Fruit fly (Drosophila melanogaster) whole organism, embryonic: ENCODE results near the gene PsGEF.

Experiments
- BEAF-32 ChIP-seq: fragments of 200-800 bp; sonication (Bioruptor generic); optimal IDR thresholded peaks from 3 replicates; lab custom pipeline; 2017; ENCODE audit warnings: missing biosample characterization, missing genetic modification characterization, mild to moderate bottlenecking, moderate library complexity, missing genetic modification reagents
- Blimp-1 ChIP-seq: fragments of 200-800 bp; sonication (Bioruptor generic); optimal IDR thresholded peaks from 3 replicates; lab custom pipeline; 2018; ENCODE audit warnings: missing biosample characterization, missing genetic modification characterization, mild to moderate bottlenecking, moderate library complexity, missing genetic modification reagents
- CG10543 ChIP-seq: fragments of 200-800 bp; sonication (Bioruptor generic); optimal IDR thresholded peaks from 3 replicates; lab custom pipeline; 2017; ENCODE audit warnings: missing biosample characterization, mild to moderate bottlenecking, missing genetic modification characterization, moderate library complexity
- CG10654 ChIP-seq: fragments of 200-800 bp; sonication (Bioruptor generic); optimal IDR thresholded peaks from 2 replicates; lab custom pipeline; 2016; ENCODE audit warnings: missing biosample characterization, missing genetic modification characterization
- CG12219 ChIP-seq: fragments of 200-800 bp; sonication (Bioruptor generic); optimal IDR thresholded peaks from 3 replicates; lab custom pipeline; 2018; ENCODE audit warnings: missing biosample characterization, mild to moderate bottlenecking, missing genetic modification characterization
- CG1233 ChIP-seq: fragments of 200-800 bp; sonication (Bioruptor generic); optimal IDR thresholded peaks from 4 replicates; lab custom pipeline; 2018; ENCODE audit warnings: missing biosample characterization, mild to moderate bottlenecking, missing genetic modification characterization
- CG12744 ChIP-seq: fragments of 200-800 bp; sonication (Bioruptor generic); optimal IDR thresholded peaks from 2 replicates; lab custom pipeline; 2016; ENCODE audit warnings: missing biosample characterization, missing genetic modification characterization
- CG15601 ChIP-seq: fragments of 200-800 bp; sonication (Bioruptor generic); optimal IDR thresholded peaks from 3 replicates; lab custom pipeline; 2019; ENCODE audit warnings: missing biosample characterization, mild to moderate bottlenecking, missing genetic modification characterization, moderate library complexity
- CG1647 ChIP-seq: fragments of 200-800 bp; sonication (Bioruptor generic); optimal IDR thresholded peaks from 3 replicates; lab custom pipeline; 2016; ENCODE audit warnings: missing biosample characterization, missing genetic modification characterization
- CG2712 ChIP-seq: fragments of 200-800 bp; optimal IDR thresholded peaks from 3 replicates; lab custom pipeline; 2019; ENCODE audit warnings: missing biosample characterization, mild to moderate bottlenecking, missing genetic modification characterization, moderate library complexity
- CG42726 ChIP-seq: fragments of 200-800 bp; sonication (Bioruptor generic); IDR thresholded peaks from 2 replicates; pipeline ENCODE4 v1.3.6; 2022; ENCODE audit warnings: missing biosample characterization, missing genetic modification characterization; ENCODE audit not compliant: partially characterized antibody
- CG6813 ChIP-seq: fragments of 200-800 bp; sonication (Bioruptor generic); optimal IDR thresholded peaks from 2 replicates; lab custom pipeline; 2017; ENCODE audit warnings: missing biosample characterization, missing genetic modification characterization, mild to moderate bottlenecking, moderate library complexity, missing genetic modification reagents
- CG8944 ChIP-seq: fragments of 200-800 bp; sonication (Bioruptor generic); optimal IDR thresholded peaks from 3 replicates; lab custom pipeline; 2016; ENCODE audit warnings: missing biosample characterization, missing genetic modification characterization
- CG9437 ChIP-seq: fragments of 200-800 bp; sonication (Bioruptor generic); optimal IDR thresholded peaks from 2 replicates; lab custom pipeline; 2018; ENCODE audit warnings: missing biosample characterization, mild to moderate bottlenecking, missing genetic modification characterization
- CG9609 ChIP-seq: fragments of 200-800 bp; sonication (Bioruptor generic); optimal IDR thresholded peaks from 3 replicates; lab custom pipeline; 2016; ENCODE audit warnings: missing biosample characterization, missing genetic modification characterization
- CG9727 ChIP-seq: fragments of 200-800 bp; sonication (Bioruptor generic); optimal IDR thresholded peaks from 3 replicates; lab custom pipeline; 2017; ENCODE audit warnings: missing biosample characterization, mild to moderate bottlenecking, missing genetic modification characterization
- Camta ChIP-seq: fragments of 200-800 bp; sonication (Bioruptor generic); optimal IDR thresholded peaks from 2 replicates; lab custom pipeline; 2016; ENCODE audit warnings: missing biosample characterization, missing genetic modification characterization
- Ets65A ChIP-seq: fragments of 200-800 bp; sonication (Bioruptor generic); peaks from one replicate; lab custom pipeline; 2016; ENCODE audit warnings: missing biosample characterization, missing genetic modification characterization
- Ets97D ChIP-seq: fragments of 200-800 bp; sonication (Bioruptor generic); optimal IDR thresholded peaks from 3 replicates; lab custom pipeline; 2016; ENCODE audit warnings: missing biosample characterization, missing genetic modification characterization
- HHEX ChIP-seq: fragments of 200-800 bp; sonication (Bioruptor generic); optimal IDR thresholded peaks from 3 replicates; lab custom pipeline; 2017; ENCODE audit warnings: missing biosample characterization, mild to moderate bottlenecking, missing genetic modification characterization, missing genetic modification reagents
- HLH4C ChIP-seq: fragments of 200-800 bp; sonication (Bioruptor generic); IDR thresholded peaks from 3 replicates; pipeline ENCODE4 v1.3.6; 2022; ENCODE audit warnings: missing biosample characterization, missing genetic modification characterization; ENCODE audit not compliant: partially characterized antibody
- HLHmδ ChIP-seq: fragments of 200-800 bp; sonication (Bioruptor generic); optimal IDR thresholded peaks from 2 replicates; lab custom pipeline; 2018; ENCODE audit warnings: missing biosample characterization, mild to moderate bottlenecking, missing genetic modification characterization, moderate library complexity
- Hey ChIP-seq: fragments of 200-800 bp; sonication (Bioruptor generic); optimal IDR thresholded peaks from 3 replicates; lab custom pipeline; 2018; ENCODE audit warnings: missing biosample characterization, mild to moderate bottlenecking, missing genetic modification characterization
- HmgD ChIP-seq: fragments of 200-800 bp; sonication (Bioruptor generic); optimal IDR thresholded peaks from 3 replicates; lab custom pipeline; 2016; ENCODE audit warnings: missing biosample characterization, missing genetic modification characterization
- Jarid2 ChIP-seq: fragments of 200-800 bp; sonication (Bioruptor generic); optimal IDR thresholded peaks from 3 replicates; lab custom pipeline; 2017; ENCODE audit warnings: mild to moderate bottlenecking, missing biosample characterization, missing genetic modification reagents, missing genetic modification characterization
- Oli ChIP-seq: fragments of 200-800 bp; sonication (Bioruptor generic); optimal IDR thresholded peaks from 2 replicates; lab custom pipeline; 2018; ENCODE audit warnings: missing biosample characterization, mild to moderate bottlenecking, missing genetic modification characterization, moderate library complexity
- Opbp ChIP-seq: fragments of 200-800 bp; sonication (Bioruptor generic); IDR thresholded peaks from 3 replicates; pipeline ENCODE4 v1.3.6; 2022; ENCODE audit warnings: missing biosample characterization, missing genetic modification characterization; ENCODE audit not compliant: partially characterized antibody
- Sox100B ChIP-seq: fragments of 200-800 bp; sonication (Bioruptor generic); optimal IDR thresholded peaks from 3 replicates; lab custom pipeline; 2018; ENCODE audit warnings: missing biosample characterization, mild to moderate bottlenecking, missing genetic modification characterization
- Sry-δ ChIP-seq: fragments of 200-800 bp; sonication (Bioruptor generic); optimal IDR thresholded peaks from 2 replicates; lab custom pipeline; 2016; ENCODE audit warnings: missing biosample characterization, missing genetic modification characterization
- Usf ChIP-seq: fragments of 200-800 bp; sonication (Bioruptor generic); optimal IDR thresholded peaks from 2 replicates; lab custom pipeline; 2017; ENCODE audit warnings: missing genotype, missing biosample characterization, missing genetic modification characterization
- ab ChIP-seq: fragments of 200-800 bp; sonication (Bioruptor generic); optimal IDR thresholded peaks from 2 replicates; lab custom pipeline; 2016; ENCODE audit warnings: missing biosample characterization, missing genetic modification characterization
- bigmax ChIP-seq: fragments of 200-800 bp; sonication (Bioruptor generic); optimal IDR thresholded peaks from 2 replicates; lab custom pipeline; 2018; ENCODE audit warnings: missing biosample characterization, mild to moderate bottlenecking, missing genetic modification characterization
- cg ChIP-seq: fragments of 200-800 bp; sonication (Bioruptor generic); optimal IDR thresholded peaks from 3 replicates; lab custom pipeline; 2019; ENCODE audit warnings: missing biosample characterization, mild to moderate bottlenecking, missing genetic modification characterization, moderate library complexity
- crol ChIP-seq: fragments of 200-800 bp; sonication (Bioruptor generic); IDR thresholded peaks from 2 replicates; pipeline ENCODE4 v1.3.6; 2022; ENCODE audit warnings: missing biosample characterization, missing genetic modification characterization
- ewg ChIP-seq: fragments of 200-800 bp; sonication (Bioruptor generic); optimal IDR thresholded peaks from 3 replicates; lab custom pipeline; 2017; ENCODE audit warnings: mild to moderate bottlenecking, missing biosample characterization, missing genetic modification reagents, missing genetic modification characterization
- fd102C ChIP-seq: fragments of 200-800 bp; sonication (Bioruptor generic); optimal IDR thresholded peaks from 2 replicates; lab custom pipeline; 2018; ENCODE audit warnings: missing biosample characterization, mild to moderate bottlenecking, missing genetic modification characterization, moderate library complexity
- gsb-n ChIP-seq: fragments of 200-800 bp; sonication (Bioruptor generic); optimal IDR thresholded peaks from 3 replicates; lab custom pipeline; 2018; ENCODE audit warnings: missing biosample characterization, mild to moderate bottlenecking, missing genetic modification characterization
- jumu ChIP-seq: fragments of 200-800 bp; sonication (Bioruptor generic); optimal IDR thresholded peaks from 3 replicates; lab custom pipeline; 2016; ENCODE audit warnings: missing biosample characterization, missing genetic modification characterization
- mam ChIP-seq: fragments of 200-800 bp; sonication (Bioruptor generic); optimal IDR thresholded peaks from 3 replicates; lab custom pipeline; 2016; ENCODE audit warnings: missing biosample characterization, missing genetic modification characterization
- nerfin-1 ChIP-seq: fragments of 200-800 bp; sonication (Bioruptor generic); optimal IDR thresholded peaks from 3 replicates; lab custom pipeline; 2019; ENCODE audit warnings: missing biosample characterization, mild to moderate bottlenecking, missing genetic modification characterization, moderate library complexity
- odd ChIP-seq: fragments of 200-800 bp; sonication (Bioruptor generic); optimal IDR thresholded peaks from 2 replicates; lab custom pipeline; 2017; ENCODE audit warnings: missing biosample characterization, mild to moderate bottlenecking, missing genetic modification characterization
- prd ChIP-seq, 3 experiments: fragments of >200 bp in 2 of 3; fragments of 200-800 bp in 1 of 3; sonication (Bioruptor generic) in 1 of 3; optimal IDR thresholded peaks in 2 of 3; IDR thresholded peaks in 1 of 3; 2 replicates in 2 of 3; 3 replicates in 1 of 3; pipeline versions ENCODE4 v1.3.6 to Lab custom; 2017 to 2022; ENCODE audit warnings: missing biosample characterization in 1 of 3, missing genetic modification characterization in 1 of 3
- repo ChIP-seq: fragments of 200-800 bp; sonication (Bioruptor generic); optimal IDR thresholded peaks from 2 replicates; lab custom pipeline; 2016; ENCODE audit warnings: missing biosample characterization, missing genetic modification characterization
- scrt ChIP-seq: fragments of 200-800 bp; sonication (Bioruptor generic); optimal IDR thresholded peaks from 2 replicates; lab custom pipeline; 2018; ENCODE audit warnings: missing biosample characterization, mild to moderate bottlenecking, missing genetic modification characterization, moderate library complexity
- sens ChIP-seq: fragments of 200-800 bp; sonication (Bioruptor generic); peaks from one replicate; lab custom pipeline; 2016; ENCODE audit warnings: missing biosample characterization, missing genetic modification characterization
- seq ChIP-seq: fragments of 200-800 bp; sonication (Bioruptor generic); IDR thresholded peaks from 2 replicates; pipeline ENCODE4 v1.3.6; 2022; ENCODE audit warnings: missing biosample characterization, missing genetic modification characterization
- sob ChIP-seq: fragments of 200-800 bp; sonication (Bioruptor generic); IDR thresholded peaks from 2 replicates; pipeline ENCODE4 v1.3.6; 2022; ENCODE audit warnings: missing biosample characterization, missing genetic modification characterization
- zen ChIP-seq: fragments of 200-800 bp; sonication (Bioruptor generic); optimal IDR thresholded peaks from 3 replicates; lab custom pipeline; 2018; ENCODE audit warnings: missing biosample characterization, mild to moderate bottlenecking, missing genetic modification characterization, moderate library complexity

Gene PsGEF

dm6 chrX:2394516-2394915, 7.1 kb upstream of the PsGEF start:
- TF ChIP-seq CG1233 (no peak), bigmax (GFP tag; lab: Kevin White, UChicago) (no peak), CG1647 (GFP tag; lab: Kevin White, UChicago) (no peak), prd (optimal IDR thresholded peaks at IDR 0.05; lab: Kevin White, UChicago) (no peak), prd (GFP tag; IDR thresholded peaks at IDR 0.05; lab: Robert Waterston, UW) (no peak), nerfin-1 (tag; lab: Kevin White, UChicago) (peak; percentile 69), Sox100B (GFP tag; lab: Kevin White, UChicago) (no peak), scrt (no peak), CG10654 (GFP tag; lab: Kevin White, UChicago) (no peak), CG2712 (tag; lab: Kevin White, UChicago) (no peak), Hey (tag; lab: Kevin White, UChicago) (peak; percentile 60), crol (no peak), repo (GFP tag; lab: Kevin White, UChicago) (no peak)
- TF ChIP-seq, all 482 proteins: peak for 2

dm6 chrX:2383121-2383848, 4.2 kb downstream of the PsGEF start:
- TF ChIP-seq cg (GFP tag; lab: Kevin White, UChicago) (peak; percentile 74), zen (tag; lab: Kevin White, UChicago) (peak; percentile 41), CG6813 (GFP tag; lab: Kevin White, UChicago) (peak; percentile 30), CG12744 (GFP tag; lab: Kevin White, UChicago) (no peak), Blimp-1 (GFP tag; lab: Kevin White, UChicago) (no peak), Oli (no peak), Opbp (GFP tag; lab: Robert Waterston, UW) (0 out of 3 replicates have a peak, but pooled peaks have one; percentile 16), gsb-n (no peak), ab (GFP tag; lab: Kevin White, UChicago) (no peak), CG42726 (GFP tag; lab: Robert Waterston, UW) (no peak), seq (GFP tag; lab: Robert Waterston, UW) (no peak), Ets97D (GFP tag; lab: Kevin White, UChicago) (peak; percentile 70), CG9727 (GFP tag; lab: Kevin White, UChicago) (peak; percentile 9), fd102C (GFP tag; lab: Kevin White, UChicago) (peak; percentile 53), HLHmδ (GFP tag; lab: Kevin White, UChicago) (peak; percentile 71), CG10543 (GFP tag; lab: Kevin White, UChicago) (no peak), CG9437 (GFP tag; lab: Kevin White, UChicago) (peak; percentile 90), CG8944 (no peak), CG9609 (GFP tag; lab: Kevin White, UChicago) (no peak), CG15601 (tag; lab: Kevin White, UChicago) (peak; percentile 64), ewg (GFP tag; lab: Kevin White, UChicago) (peak; percentile 95), jumu (GFP tag; lab: Kevin White, UChicago) (no peak), Usf (GFP tag; lab: Kevin White, UChicago) (no peak), Camta (GFP tag; lab: Kevin White, UChicago) (no peak), Jarid2 (GFP tag; lab: Kevin White, UChicago) (peak; percentile 36), sob (GFP tag; lab: Robert Waterston, UW) (no peak), CG12219 (no peak), Sry-δ (GFP tag; lab: Kevin White, UChicago) (no peak), mam (no peak), HmgD (GFP tag; lab: Kevin White, UChicago) (no peak), HHEX (GFP tag; lab: Kevin White, UChicago) (no peak), Ets65A (GFP tag; lab: Kevin White, UChicago) (peak; percentile 29), HLH4C (GFP tag; lab: Robert Waterston, UW) (no peak), sens (peak; percentile 25), odd (GFP tag; lab: Kevin White, UChicago) (no peak), BEAF-32 (GFP tag; lab: Kevin White, UChicago) (peak; percentile 14)
